Worm (Caenorhabditis elegans): ENCODE data around the gene aakg-5.

DNA sequence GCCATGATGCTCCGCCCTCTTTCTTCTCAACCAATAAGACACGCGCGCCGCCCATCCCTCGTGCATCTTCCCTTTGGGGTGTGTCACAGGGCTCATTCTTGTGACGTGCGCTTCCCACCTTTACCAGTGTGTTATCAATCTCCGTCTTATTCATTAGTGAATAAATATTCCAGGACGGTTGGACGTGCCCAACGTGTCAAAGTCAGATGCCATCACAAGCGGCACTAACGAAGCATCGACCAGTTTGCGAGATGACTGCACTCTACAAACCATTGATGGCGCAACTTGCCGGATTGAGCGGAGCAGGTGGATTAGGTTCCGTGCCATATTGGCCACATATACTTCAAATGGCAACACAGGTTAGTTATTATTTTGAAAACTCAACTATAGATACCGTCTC is 14.8 kb downstream of the aakg-5 start:
- TF ChIP-seq nhr-11 (tag; optimal IDR thresholded peaks at IDR 0.05), result no peak
- TF ChIP-seq lin-13 (GFP tag; optimal IDR thresholded peaks at IDR 0.05), result no peak
- no peak for TF ChIP-seq fos-1 (tag; optimal IDR thresholded peaks at IDR 0.05)
- TF ChIP-seq ceh-82 (tag; optimal IDR thresholded peaks at IDR 0.05), result no peak
- no peak for TF ChIP-seq snpc-4 (tag; optimal IDR thresholded peaks at IDR 0.05)
- no peak for TF ChIP-seq unc-62 (GFP tag; optimal IDR thresholded peaks at IDR 0.05)

All from whole organism, L2 larva.